Fruit fly (Drosophila melanogaster) whole organism, embryonic: Measurements from ENCODE around the gene prg.

Experiments used
- Atf3 ChIP-seq: fragments of 200-800 bp; sonication (Bioruptor generic); optimal IDR thresholded peaks from 3 replicates; lab custom pipeline; 2016; ENCODE audit warnings: missing biosample characterization, missing genetic modification characterization
- BEAF-32 ChIP-seq: fragments of 200-800 bp; sonication (Bioruptor generic); optimal IDR thresholded peaks from 3 replicates; lab custom pipeline; 2017; ENCODE audit warnings: missing biosample characterization, missing genetic modification characterization, mild to moderate bottlenecking, moderate library complexity, missing genetic modification reagents
- Bgb ChIP-seq: fragments of 200-800 bp; sonication (Bioruptor generic); IDR thresholded peaks from 2 replicates; pipeline ENCODE4 v1.3.6; 2022; ENCODE audit warnings: missing biosample characterization, missing genetic modification characterization; ENCODE audit not compliant: partially characterized antibody
- Bteb2 ChIP-seq: fragments of 200-800 bp; sonication (Bioruptor generic); optimal IDR thresholded peaks from 2 replicates; lab custom pipeline; 2016; ENCODE audit warnings: missing biosample characterization, missing genetic modification characterization
- C15 ChIP-seq: fragments of 200-800 bp; sonication (Bioruptor generic); IDR thresholded peaks from 3 replicates; pipeline ENCODE4 v1.3.6; 2022; ENCODE audit warnings: missing biosample characterization, missing genetic modification characterization
- CG10147 ChIP-seq: fragments of 200-800 bp; sonication (Bioruptor generic); optimal IDR thresholded peaks from 2 replicates; lab custom pipeline; 2019; ENCODE audit warnings: missing biosample characterization, mild to moderate bottlenecking, missing genetic modification characterization, moderate library complexity
- CG11247 ChIP-seq: fragments of 200-800 bp; sonication (Bioruptor generic); IDR thresholded peaks from 2 replicates; pipeline ENCODE4 v1.3.6; 2022; ENCODE audit warnings: missing biosample characterization, missing genetic modification characterization
- CG15514 ChIP-seq: fragments of 200-800 bp; sonication (Bioruptor generic); optimal IDR thresholded peaks from 3 replicates; lab custom pipeline; 2017; ENCODE audit warnings: missing biosample characterization, missing genetic modification characterization, mild to moderate bottlenecking, moderate library complexity, missing genetic modification reagents
- CG16779 ChIP-seq: fragments of 200-800 bp; sonication (Bioruptor generic); IDR thresholded peaks from 2 replicates; pipeline ENCODE4 v1.3.6; 2022; ENCODE audit warnings: missing biosample characterization, missing genetic modification characterization
- CG16813 ChIP-seq: fragments of 200-800 bp; sonication (Bioruptor generic); IDR thresholded peaks from 3 replicates; pipeline ENCODE4 v1.3.6; 2022; ENCODE audit warnings: missing biosample characterization, missing genetic modification characterization; ENCODE audit not compliant: partially characterized antibody
- CG18262 ChIP-seq: fragments of 200-800 bp; optimal IDR thresholded peaks from 3 replicates; lab custom pipeline; 2019; ENCODE audit warnings: missing biosample characterization, mild to moderate bottlenecking, missing genetic modification characterization, moderate library complexity
- CG18599 ChIP-seq: fragments of 200-800 bp; sonication (Bioruptor generic); optimal IDR thresholded peaks from 3 replicates; lab custom pipeline; 2017; ENCODE audit warnings: missing biosample characterization, missing genetic modification characterization, mild to moderate bottlenecking, moderate library complexity, missing genetic modification reagents
- CG2202 ChIP-seq: fragments of 200-800 bp; sonication (Bioruptor generic); optimal IDR thresholded peaks from 2 replicates; lab custom pipeline; 2018; ENCODE audit warnings: missing biosample characterization, mild to moderate bottlenecking, missing genetic modification characterization
- CG2889 ChIP-seq: fragments of 200-800 bp; sonication (Bioruptor generic); IDR thresholded peaks from 3 replicates; pipeline ENCODE4 v1.3.6; 2022; ENCODE audit warnings: missing biosample characterization, missing genetic modification characterization
- CG32772 ChIP-seq: fragments of 200-800 bp; sonication (Bioruptor generic); IDR thresholded peaks from 2 replicates; pipeline ENCODE4 v1.3.6; 2022; ENCODE audit warnings: missing biosample characterization, missing genetic modification characterization
- CG3281 ChIP-seq: fragments of 200-800 bp; sonication (Bioruptor generic); optimal IDR thresholded peaks from 3 replicates; lab custom pipeline; 2017; ENCODE audit warnings: missing biosample characterization, mild to moderate bottlenecking, missing genetic modification characterization
- CG3726 ChIP-seq: fragments of 200-800 bp; sonication (Bioruptor generic); IDR thresholded peaks from 3 replicates; pipeline ENCODE4, ENCODE4 v1.3.6; 2022; ENCODE audit warnings: missing biosample characterization, missing genetic modification characterization
- CG4328 ChIP-seq: fragments of 200-800 bp; sonication (Bioruptor generic); optimal IDR thresholded peaks from 3 replicates; lab custom pipeline; 2017; ENCODE audit warnings: missing biosample characterization, missing genetic modification reagents, missing genetic modification characterization
- CG5245 ChIP-seq: fragments of 200-800 bp; sonication (Bioruptor generic); optimal IDR thresholded peaks from 3 replicates; lab custom pipeline; 2016; ENCODE audit warnings: missing biosample characterization, missing genetic modification characterization
- CG6272 ChIP-seq: fragments of 200-800 bp; sonication (Bioruptor generic); IDR thresholded peaks from 2 replicates; pipeline ENCODE4 v1.3.6; 2022; ENCODE audit warnings: missing biosample characterization, missing genetic modification characterization
- CG7357 ChIP-seq: fragments of 200-800 bp; sonication (Bioruptor generic); IDR thresholded peaks from 3 replicates; pipeline ENCODE4 v1.3.6; 2022; ENCODE audit warnings: missing biosample characterization, missing genetic modification characterization
- CG7556 ChIP-seq: fragments of 200-800 bp; sonication (Bioruptor generic); optimal IDR thresholded peaks from 2 replicates; lab custom pipeline; 2017; ENCODE audit warnings: missing biosample characterization, mild to moderate bottlenecking, missing genetic modification characterization
- CG7839 ChIP-seq: fragments of 200-800 bp; sonication (Bioruptor generic); optimal IDR thresholded peaks from 3 replicates; lab custom pipeline; 2018; ENCODE audit warnings: missing biosample characterization, mild to moderate bottlenecking, missing genetic modification characterization, moderate library complexity
- CG8388 ChIP-seq: fragments of 200-800 bp; sonication (Bioruptor generic); optimal IDR thresholded peaks from 2 replicates; lab custom pipeline; 2019; ENCODE audit warnings: missing biosample characterization, mild to moderate bottlenecking, missing genetic modification characterization, moderate library complexity
- CG8765 ChIP-seq: fragments of 200-800 bp; sonication (Bioruptor generic); IDR thresholded peaks from 2 replicates; pipeline ENCODE4 v1.3.6; 2022; ENCODE audit warnings: missing biosample characterization, missing genetic modification characterization
- Doc2 ChIP-seq: fragments of 200-800 bp; sonication (Bioruptor generic); IDR thresholded peaks from 2 replicates; pipeline ENCODE4 v1.3.6; 2022; ENCODE audit warnings: missing biosample characterization, missing genetic modification characterization
- Doc3 ChIP-seq: fragments of 200-800 bp; sonication (Bioruptor generic); IDR thresholded peaks from 3 replicates; pipeline ENCODE4 v1.3.6; 2022; ENCODE audit warnings: missing biosample characterization, missing genetic modification characterization; ENCODE audit not compliant: partially characterized antibody
- Dp ChIP-seq: fragments of 200-800 bp; sonication (Bioruptor generic); optimal IDR thresholded peaks from 2 replicates; lab custom pipeline; 2018; ENCODE audit warnings: missing biosample characterization, mild to moderate bottlenecking, missing genetic modification characterization, moderate library complexity
- MBD-R2 ChIP-seq: fragments of 200-800 bp; sonication (Bioruptor generic); IDR thresholded peaks from 2 replicates; pipeline ENCODE4 v1.3.6; 2022; ENCODE audit warnings: missing biosample characterization, missing genetic modification characterization
- Opbp ChIP-seq: fragments of 200-800 bp; sonication (Bioruptor generic); IDR thresholded peaks from 3 replicates; pipeline ENCODE4 v1.3.6; 2022; ENCODE audit warnings: missing biosample characterization, missing genetic modification characterization; ENCODE audit not compliant: partially characterized antibody
- Tbp ChIP-seq: fragments of >200 bp; optimal IDR thresholded peaks from 2 replicates; lab custom pipeline; 2018; ENCODE audit warnings: missing biosample characterization, missing genetic modification characterization
- al ChIP-seq: fragments of 200-800 bp; sonication (Bioruptor generic); IDR thresholded peaks from 2 replicates; pipeline ENCODE4 v1.3.6; 2022; ENCODE audit warnings: missing biosample characterization, missing genetic modification characterization
- amos ChIP-seq: fragments of 200-800 bp; sonication (Bioruptor generic); IDR thresholded peaks from 2 replicates; pipeline ENCODE4 v1.3.6; 2022; ENCODE audit warnings: missing biosample characterization, missing genetic modification characterization; ENCODE audit not compliant: partially characterized antibody
- ase ChIP-seq: fragments of 200-800 bp; sonication (Bioruptor generic); IDR thresholded peaks from 3 replicates; pipeline ENCODE4 v1.3.6; 2022; ENCODE audit warnings: missing biosample characterization, missing genetic modification characterization
- btn ChIP-seq: fragments of 200-800 bp; sonication (Bioruptor generic); optimal IDR thresholded peaks from 2 replicates; lab custom pipeline; 2016; ENCODE audit warnings: missing biosample characterization, missing genetic modification characterization
- dmrt99B ChIP-seq: fragments of 200-800 bp; sonication (Bioruptor generic); optimal IDR thresholded peaks from 2 replicates; lab custom pipeline; 2018; ENCODE audit warnings: missing biosample characterization, mild to moderate bottlenecking, missing genetic modification characterization, moderate library complexity
- fd64A ChIP-seq: fragments of 200-800 bp; sonication (Bioruptor generic); optimal IDR thresholded peaks from 3 replicates; lab custom pipeline; 2018; ENCODE audit warnings: missing biosample characterization, mild to moderate bottlenecking, missing genetic modification characterization
- fu2 ChIP-seq: fragments of 200-800 bp; sonication (Bioruptor generic); optimal IDR thresholded peaks from 2 replicates; lab custom pipeline; 2016; ENCODE audit warnings: missing biosample characterization, missing genetic modification characterization
- gsb-n ChIP-seq: fragments of 200-800 bp; sonication (Bioruptor generic); optimal IDR thresholded peaks from 3 replicates; lab custom pipeline; 2018; ENCODE audit warnings: missing biosample characterization, mild to moderate bottlenecking, missing genetic modification characterization
- ind ChIP-seq: fragments of 200-800 bp; sonication (Bioruptor generic); optimal IDR thresholded peaks from 3 replicates; lab custom pipeline; 2016; ENCODE audit warnings: missing biosample characterization, missing genetic modification characterization
- klu ChIP-seq: fragments of 200-800 bp; sonication (Bioruptor generic); IDR thresholded peaks from 2 replicates; pipeline ENCODE4 v1.3.6; 2022; ENCODE audit warnings: missing biosample characterization, missing genetic modification characterization
- pum ChIP-seq: fragments of 200-800 bp; sonication (Bioruptor generic); optimal IDR thresholded peaks from 2 replicates; lab custom pipeline; 2016; ENCODE audit warnings: missing biosample characterization, missing genetic modification characterization
- sc ChIP-seq, 3 experiments: fragments of >200 bp in 2 of 3; fragments of 200-800 bp in 1 of 3; sonication (Bioruptor generic) in 1 of 3; optimal IDR thresholded peaks; 2 replicates in 2 of 3; 3 replicates in 1 of 3; lab custom pipeline; 2017; ENCODE audit warnings: mild to moderate bottlenecking in 1 of 3, missing biosample characterization in 1 of 3, missing genetic modification characterization in 1 of 3, missing genetic modification reagents in 1 of 3
- schlank ChIP-seq: fragments of 200-800 bp; sonication (Bioruptor generic); optimal IDR thresholded peaks from 2 replicates; lab custom pipeline; 2018; ENCODE audit warnings: missing biosample characterization, mild to moderate bottlenecking, missing genetic modification characterization
- scrt ChIP-seq: fragments of 200-800 bp; sonication (Bioruptor generic); optimal IDR thresholded peaks from 2 replicates; lab custom pipeline; 2018; ENCODE audit warnings: missing biosample characterization, mild to moderate bottlenecking, missing genetic modification characterization, moderate library complexity
- sens ChIP-seq: fragments of 200-800 bp; sonication (Bioruptor generic); peaks from one replicate; lab custom pipeline; 2016; ENCODE audit warnings: missing biosample characterization, missing genetic modification characterization
- stc ChIP-seq: fragments of 200-800 bp; sonication (Bioruptor generic); IDR thresholded peaks from 2 replicates; pipeline ENCODE4 v1.3.6; 2022; ENCODE audit warnings: missing biosample characterization, missing genetic modification characterization
- sug ChIP-seq: fragments of 200-800 bp; optimal IDR thresholded peaks from 2 replicates; lab custom pipeline; 2019; ENCODE audit warnings: missing biosample characterization, mild to moderate bottlenecking, missing genetic modification characterization, moderate library complexity
- twi ChIP-seq: fragments of 200-800 bp; optimal IDR thresholded peaks from 2 replicates; lab custom pipeline; 2019; ENCODE audit warnings: missing biosample characterization, mild to moderate bottlenecking, missing genetic modification characterization, moderate library complexity
- wek ChIP-seq: fragments of 200-800 bp; sonication (Bioruptor generic); optimal IDR thresholded peaks from 3 replicates; lab custom pipeline; 2018; ENCODE audit warnings: missing biosample characterization, mild to moderate bottlenecking, missing genetic modification characterization, moderate library complexity

Gene prg

DNA sequence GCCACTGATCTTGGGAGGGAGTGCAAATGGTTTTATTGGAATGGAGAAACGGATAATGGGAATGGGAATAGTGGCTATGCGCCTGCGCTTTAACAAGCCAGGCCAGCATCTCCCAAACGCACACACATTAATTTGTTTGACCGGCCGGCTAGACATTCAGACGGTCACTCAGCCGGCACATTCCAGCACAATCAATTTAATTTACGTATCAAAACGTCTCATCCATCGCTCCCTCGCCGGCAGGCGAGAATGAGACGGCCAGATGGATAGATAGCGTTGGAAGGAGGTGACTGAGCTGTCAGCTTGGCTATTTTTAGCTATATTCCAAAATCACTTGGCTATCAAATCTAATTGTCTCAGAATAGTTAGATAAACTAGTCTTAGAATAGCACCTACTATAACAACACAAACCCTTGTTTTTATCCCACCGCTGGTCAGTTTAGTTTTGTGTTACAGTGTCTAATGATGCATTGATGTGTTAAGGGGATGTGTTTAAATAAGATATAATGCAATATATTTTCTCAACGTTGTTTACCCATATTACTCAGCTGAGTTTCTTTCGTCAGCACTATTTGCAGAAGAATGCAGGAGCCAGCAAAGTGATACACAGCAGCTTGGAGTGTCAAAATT lies 40.7 kb upstream of the prg start (continued):
- no peak for TF ChIP-seq Dp (GFP tag; lab: Kevin White, UChicago)
- TF ChIP-seq CG32772 (GFP tag; lab: Robert Waterston, UW), result no peak
- no peak for TF ChIP-seq al (GFP tag; lab: Robert Waterston, UW)
- TF ChIP-seq CG16813 (GFP tag; lab: Robert Waterston, UW), result no peak
- no peak for TF ChIP-seq scrt
- peak; percentile 3 for TF ChIP-seq CG8388
- no peak for TF ChIP-seq CG6272 (GFP tag; lab: Robert Waterston, UW)
- no peak for TF ChIP-seq Bteb2 (GFP tag; lab: Kevin White, UChicago)
- no peak for TF ChIP-seq pum (GFP tag; lab: Kevin White, UChicago)
- TF ChIP-seq CG8765, result no peak
- TF ChIP-seq btn, result no peak
- no peak for TF ChIP-seq CG4328 (GFP tag; lab: Kevin White, UChicago)
- no peak for TF ChIP-seq gsb-n (tag; lab: Kevin White, UChicago)
- TF ChIP-seq CG5245 (GFP tag; lab: Kevin White, UChicago), result no peak
- TF ChIP-seq CG18262, result peak; percentile 42
- TF ChIP-seq CG18599, result no peak
- TF ChIP-seq CG3281, result no peak
- TF ChIP-seq CG7839 (tag; lab: Kevin White, UChicago), result no peak
- no peak for TF ChIP-seq Tbp (GFP tag; lab: Kevin White, UChicago)
- peak; percentile 84 for TF ChIP-seq sens (GFP tag; lab: Kevin White, UChicago)
- TF ChIP-seq dmrt99B (tag; lab: Kevin White, UChicago), result no peak
- TF ChIP-seq wek (GFP tag; lab: Kevin White, UChicago), result peak; percentile 28
- no peak for TF ChIP-seq ase (GFP tag; lab: Robert Waterston, UW)
- no peak for TF ChIP-seq Opbp (GFP tag; lab: Robert Waterston, UW)
- TF ChIP-seq CG2889 (GFP tag; lab: Robert Waterston, UW), result no peak
- TF ChIP-seq CG10147 (GFP tag; lab: Kevin White, UChicago), result no peak
- TF ChIP-seq Atf3 (GFP tag; lab: Kevin White, UChicago), result no peak
- no peak for TF ChIP-seq fu2 (GFP tag; lab: Kevin White, UChicago)
- TF ChIP-seq amos (GFP tag; lab: Robert Waterston, UW), result no peak
- no peak for TF ChIP-seq stc
- TF ChIP-seq CG7357 (GFP tag; lab: Robert Waterston, UW), result no peak
- peak; percentile 42 for TF ChIP-seq fd64A
- TF ChIP-seq CG15514 (GFP tag; lab: Kevin White, UChicago), result no peak
- no peak for TF ChIP-seq CG3726 (GFP tag; lab: Robert Waterston, UW)
- no peak for TF ChIP-seq Bgb
- TF ChIP-seq sc (optimal IDR thresholded peaks at IDR 0.05; lab: Kevin White, UChicago), result no peak
- peak; percentile 9 for TF ChIP-seq sc (GFP tag; optimal IDR thresholded peaks at IDR 0.05; lab: Kevin White, UChicago)
- TF ChIP-seq BEAF-32 (GFP tag; lab: Kevin White, UChicago), result no peak
- no peak for TF ChIP-seq MBD-R2 (GFP tag; lab: Robert Waterston, UW)
- TF ChIP-seq Doc3 (GFP tag; lab: Robert Waterston, UW), result no peak
- no peak for TF ChIP-seq C15 (GFP tag; lab: Robert Waterston, UW)
- no peak for TF ChIP-seq CG11247 (GFP tag; lab: Robert Waterston, UW)
- no peak for TF ChIP-seq klu (GFP tag; lab: Robert Waterston, UW)
- TF ChIP-seq twi, result no peak
- TF ChIP-seq CG2202, result no peak
- TF ChIP-seq CG16779 (GFP tag; lab: Robert Waterston, UW), result no peak
- TF ChIP-seq CG7556 (GFP tag; lab: Kevin White, UChicago), result peak; percentile 6
- TF ChIP-seq schlank (tag; lab: Kevin White, UChicago), result no peak
- TF ChIP-seq Doc2 (GFP tag; lab: Robert Waterston, UW), result no peak
- TF ChIP-seq ind (GFP tag; lab: Kevin White, UChicago), result no peak
- TF ChIP-seq sug, result no peak
